Fruit fly (Drosophila melanogaster): ENCODE data around the gene CG7409.
A peak's percentile ranks its signal among the peaks of the same experiment; 100 is the strongest.

Gene CG7409

DNA sequence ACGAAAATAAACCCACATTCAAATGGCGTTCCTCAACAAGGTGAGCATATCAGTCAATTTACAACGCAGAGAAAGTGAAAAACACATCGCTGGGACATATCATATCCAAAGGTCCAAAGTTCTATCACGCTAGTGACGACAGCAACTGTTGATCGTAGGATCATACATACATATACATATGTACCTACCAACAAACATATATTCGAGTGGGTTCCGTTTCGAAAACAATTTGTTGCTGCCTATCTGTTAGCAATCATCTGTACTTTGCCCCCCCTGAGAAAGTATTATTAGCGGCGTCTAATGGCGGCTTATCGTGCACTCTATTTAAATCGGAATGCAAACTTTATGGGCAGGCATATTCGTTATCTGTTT, 34.8 kb upstream of the CG7409 start:
- no peak for TF ChIP-seq CG8159 (tag; optimal IDR thresholded peaks at IDR 0.05)
- TF ChIP-seq Pif1B (GFP tag; optimal IDR thresholded peaks at IDR 0.05), result no peak
- no peak for TF ChIP-seq CG8301 (tag; optimal IDR thresholded peaks at IDR 0.05)
- no peak for TF ChIP-seq CG10348 (GFP tag; IDR thresholded peaks at IDR 0.05)
- no peak for TF ChIP-seq rn (GFP tag; IDR thresholded peaks at IDR 0.05)
- TF ChIP-seq fd96Ca (GFP tag; IDR thresholded peaks at IDR 0.05), result no peak
- no peak for TF ChIP-seq CG4496 (GFP tag; IDR thresholded peaks at IDR 0.05)
- TF ChIP-seq CG13204 (GFP tag; optimal IDR thresholded peaks at IDR 0.05), result no peak
- no peak for TF ChIP-seq CG34367 (tag; optimal IDR thresholded peaks at IDR 0.05)

DNA sequence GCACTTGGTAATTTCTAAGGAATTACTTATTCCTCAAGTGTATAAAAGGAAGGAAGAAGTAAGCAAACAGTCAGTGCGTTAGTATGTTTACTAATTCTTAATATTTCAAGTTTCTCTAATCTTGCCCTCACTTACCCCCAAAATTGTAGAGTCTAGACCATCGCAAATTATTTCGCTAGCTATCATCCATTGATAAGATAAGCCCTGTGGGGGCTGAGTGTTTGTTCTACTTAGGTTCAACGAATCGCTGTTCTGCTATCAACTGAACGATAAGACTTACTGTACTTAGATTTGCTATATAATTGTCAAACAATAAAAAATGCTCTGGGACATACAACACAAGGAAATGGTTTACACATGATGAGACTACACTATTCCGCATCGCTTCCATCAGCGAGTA, 32.7 kb upstream of the CG7409 start:
- no peak for TF ChIP-seq CG9948 (tag; optimal IDR thresholded peaks at IDR 0.05)
- peak; percentile 18 for TF ChIP-seq EcR (GFP tag; optimal IDR thresholded peaks at IDR 0.05)

DNA sequence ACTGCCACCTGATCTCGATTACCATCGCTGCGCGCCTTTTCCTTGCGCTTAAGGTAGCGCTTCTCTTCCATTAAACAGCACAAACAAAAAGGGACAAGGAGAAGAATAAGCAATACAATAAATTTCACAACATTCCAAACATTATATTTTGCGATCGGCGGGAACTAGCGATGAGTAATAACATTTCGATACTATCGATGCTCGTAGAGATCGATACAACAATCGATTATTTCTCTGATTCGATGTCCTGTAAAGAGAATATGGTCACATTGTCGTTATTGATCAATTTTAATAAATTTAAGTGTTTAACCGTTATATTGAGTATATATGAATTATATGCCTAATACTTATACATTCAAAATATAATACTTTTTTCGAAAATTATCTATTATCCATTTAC, 27.9 kb upstream of the CG7409 start, which contains the start of gene CG7457:
CG7457 (minus strand) TSS at position 189 of the 400 bp plus-strand sequence.
- TF ChIP-seq fd96Ca (GFP tag; IDR thresholded peaks at IDR 0.05), result no peak
- TF ChIP-seq EcR (GFP tag; optimal IDR thresholded peaks at IDR 0.05), result no peak
- no peak for TF ChIP-seq CG32121 (GFP tag; IDR thresholded peaks at IDR 0.05)
- no peak for TF ChIP-seq Snoo (tag; optimal IDR thresholded peaks at IDR 0.05)
- TF ChIP-seq CG4496 (GFP tag; IDR thresholded peaks at IDR 0.05), result no peak
- TF ChIP-seq CG8159 (tag; optimal IDR thresholded peaks at IDR 0.05), result no peak
- TF ChIP-seq CG10348 (GFP tag; IDR thresholded peaks at IDR 0.05), result no peak
- TF ChIP-seq rn (GFP tag; IDR thresholded peaks at IDR 0.05), result no peak
- no peak for TF ChIP-seq Ets98B (GFP tag; IDR thresholded peaks at IDR 0.05)
- no peak for TF ChIP-seq gl (tag; optimal IDR thresholded peaks at IDR 0.05)
- TF ChIP-seq CG14655 (GFP tag; optimal IDR thresholded peaks at IDR 0.05), result no peak
- no peak for TF ChIP-seq CG15710 (tag; optimal IDR thresholded peaks at IDR 0.05)
- no peak for TF ChIP-seq CG9948 (tag; optimal IDR thresholded peaks at IDR 0.05)
- TF ChIP-seq CG34367 (tag; optimal IDR thresholded peaks at IDR 0.05), result no peak
- no peak for TF ChIP-seq CG13204 (GFP tag; optimal IDR thresholded peaks at IDR 0.05)

DNA sequence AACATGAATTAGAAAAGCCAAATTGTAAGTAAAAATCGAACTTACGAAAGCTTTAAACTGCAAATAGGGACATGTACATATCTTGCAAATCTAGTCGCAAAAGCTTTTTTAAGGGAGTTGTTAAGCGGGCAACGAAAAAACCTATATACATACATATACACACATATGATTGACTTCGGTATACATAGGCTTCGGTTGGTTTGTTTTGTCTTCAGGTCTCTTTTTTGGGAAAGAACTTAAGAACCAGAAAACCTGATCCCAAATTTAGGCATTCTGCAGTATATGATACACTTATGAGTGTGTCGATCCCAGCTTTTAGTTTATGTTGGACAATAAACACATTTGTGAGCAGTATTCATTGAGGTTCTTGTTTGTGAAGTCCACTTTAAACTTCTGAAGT, 27.5 kb upstream of the CG7409 start:
- TF ChIP-seq CG10348 (GFP tag; IDR thresholded peaks at IDR 0.05), result no peak
- TF ChIP-seq CG17806 (tag; optimal IDR thresholded peaks at IDR 0.05), result no peak
- no peak for TF ChIP-seq Pif1B (GFP tag; optimal IDR thresholded peaks at IDR 0.05)
- no peak for TF ChIP-seq rn (GFP tag; IDR thresholded peaks at IDR 0.05)
- no peak for TF ChIP-seq CG15710 (tag; optimal IDR thresholded peaks at IDR 0.05)
- TF ChIP-seq Snoo (tag; optimal IDR thresholded peaks at IDR 0.05), result no peak
- no peak for TF ChIP-seq CG13204 (GFP tag; optimal IDR thresholded peaks at IDR 0.05)
- no peak for TF ChIP-seq D1 (tag; optimal IDR thresholded peaks at IDR 0.05)
- no peak for TF ChIP-seq fd96Ca (GFP tag; IDR thresholded peaks at IDR 0.05)
- TF ChIP-seq EcR (GFP tag; optimal IDR thresholded peaks at IDR 0.05), result no peak
- TF ChIP-seq CG14655 (GFP tag; optimal IDR thresholded peaks at IDR 0.05), result no peak
- no peak for TF ChIP-seq CG34367 (tag; optimal IDR thresholded peaks at IDR 0.05)

DNA sequence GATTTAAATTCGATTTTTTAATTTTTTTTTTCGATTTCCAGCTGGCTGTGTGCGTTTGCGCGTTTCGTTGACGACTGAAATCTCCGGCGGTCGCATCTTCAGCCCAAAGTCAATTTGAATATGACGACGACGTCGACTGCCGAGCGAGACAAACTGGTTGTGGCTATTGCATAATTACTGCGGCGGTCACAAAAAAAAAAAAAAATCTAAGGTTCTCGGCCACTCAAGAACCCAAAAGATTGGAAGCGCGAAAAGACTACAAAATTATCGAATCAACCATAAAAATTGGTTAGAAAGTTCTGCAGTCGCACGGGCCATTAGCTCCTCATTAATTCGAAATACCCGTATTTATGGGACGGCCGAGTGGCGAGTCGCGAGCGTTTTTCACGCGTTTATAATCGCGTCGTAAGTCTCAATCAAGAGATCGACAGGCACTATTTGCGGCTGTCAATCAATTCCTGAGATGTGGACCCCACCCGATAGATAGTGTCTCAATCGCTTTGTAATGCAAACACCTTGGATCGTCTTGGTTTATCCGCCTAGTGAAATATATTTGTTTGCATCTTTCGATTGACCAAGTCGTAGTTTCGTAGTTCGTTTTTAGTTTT, 22.0 kb upstream of the CG7409 start, which contains the start of gene CG8492:
CG8492 (minus strand) TSS at position 51 of the 608 bp plus-strand sequence.
- no peak for TF ChIP-seq CG13204 (GFP tag; optimal IDR thresholded peaks at IDR 0.05)
- TF ChIP-seq fd96Ca (GFP tag; IDR thresholded peaks at IDR 0.05), result no peak
- no peak for TF ChIP-seq CG17806 (tag; optimal IDR thresholded peaks at IDR 0.05)
- no peak for TF ChIP-seq CG8159 (tag; optimal IDR thresholded peaks at IDR 0.05)
- no peak for TF ChIP-seq CG4496 (GFP tag; IDR thresholded peaks at IDR 0.05)
- TF ChIP-seq CG8301 (tag; optimal IDR thresholded peaks at IDR 0.05), result no peak
- no peak for TF ChIP-seq Pif1B (GFP tag; optimal IDR thresholded peaks at IDR 0.05)
- no peak for TF ChIP-seq CG12605 (GFP tag; IDR thresholded peaks at IDR 0.05)
- TF ChIP-seq CG15710 (tag; optimal IDR thresholded peaks at IDR 0.05), result no peak
- TF ChIP-seq rn (GFP tag; IDR thresholded peaks at IDR 0.05), result no peak
- no peak for TF ChIP-seq EcR (GFP tag; optimal IDR thresholded peaks at IDR 0.05)
- TF ChIP-seq Ets98B (GFP tag; IDR thresholded peaks at IDR 0.05), result no peak
- TF ChIP-seq D1 (tag; optimal IDR thresholded peaks at IDR 0.05), result no peak
- no peak for TF ChIP-seq CG32121 (GFP tag; IDR thresholded peaks at IDR 0.05)

DNA sequence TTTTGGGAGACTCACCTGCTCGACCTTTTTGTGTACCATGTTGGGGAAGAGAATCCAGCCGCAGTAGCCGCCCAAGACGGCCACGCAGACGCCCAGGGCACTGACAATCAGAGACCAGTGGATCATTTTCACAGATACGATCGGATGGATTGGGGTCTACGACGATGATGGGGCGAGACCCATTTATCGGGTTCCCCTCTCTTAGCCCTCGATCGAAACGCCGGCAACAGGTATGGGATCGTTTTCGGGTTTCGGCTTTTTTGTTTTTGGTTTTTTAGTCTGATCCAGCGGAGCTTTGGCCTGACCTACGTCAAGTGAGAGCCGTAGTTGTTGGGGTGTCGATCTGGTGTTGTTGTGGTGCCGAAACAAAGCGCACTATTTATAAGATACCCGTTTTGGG, 12.3 kb upstream of the CG7409 start:
- TF ChIP-seq Pif1A (GFP tag; optimal IDR thresholded peaks at IDR 0.05) (no peak), D1 (tag; optimal IDR thresholded peaks at IDR 0.05) (no peak), CG17806 (tag; optimal IDR thresholded peaks at IDR 0.05) (no peak), Snoo (tag; optimal IDR thresholded peaks at IDR 0.05) (no peak), fd96Ca (GFP tag; IDR thresholded peaks at IDR 0.05) (no peak), CG13204 (GFP tag; optimal IDR thresholded peaks at IDR 0.05) (no peak), CG8301 (tag; optimal IDR thresholded peaks at IDR 0.05) (no peak), CG9948 (tag; optimal IDR thresholded peaks at IDR 0.05) (no peak)

DNA sequence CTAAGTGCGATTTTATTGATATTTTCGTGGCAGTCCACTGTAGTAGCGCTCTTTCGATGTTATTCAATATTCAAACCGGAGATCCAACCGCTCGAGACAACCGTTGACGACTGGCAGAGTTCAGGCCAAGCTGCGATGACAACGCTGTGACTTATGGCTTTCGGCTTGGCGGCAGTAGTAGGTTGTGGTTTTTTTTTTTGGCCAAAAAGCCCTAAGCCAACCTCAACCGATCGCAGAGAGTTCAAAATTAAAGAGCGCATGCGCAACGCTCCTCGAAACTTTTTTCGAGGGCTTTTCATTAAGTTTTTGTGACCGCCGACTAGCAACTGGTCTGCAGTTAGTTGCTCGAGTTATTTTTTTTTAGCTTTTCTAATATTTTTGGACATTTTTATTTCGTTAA, 11.3 kb upstream of the CG7409 start, which contains the start of gene Snmp2:
Snmp2 (minus strand) TSS at position 101 of the 400 bp plus-strand sequence.
- no peak for TF ChIP-seq CG32121 (GFP tag; IDR thresholded peaks at IDR 0.05)
- TF ChIP-seq rn (GFP tag; IDR thresholded peaks at IDR 0.05), result no peak
- no peak for TF ChIP-seq CG10348 (GFP tag; IDR thresholded peaks at IDR 0.05)
- TF ChIP-seq CG9948 (tag; optimal IDR thresholded peaks at IDR 0.05), result no peak
- TF ChIP-seq CG4496 (GFP tag; IDR thresholded peaks at IDR 0.05), result no peak
- no peak for TF ChIP-seq D1 (tag; optimal IDR thresholded peaks at IDR 0.05)
- TF ChIP-seq Pif1A (GFP tag; optimal IDR thresholded peaks at IDR 0.05), result no peak

Measured in whole organism, pupa.